Fruit fly (Drosophila melanogaster) whole organism, embryonic: ENCODE results near the gene hop.

Experiments
- CG10462 ChIP-seq: fragments of 200-800 bp; sonication (Bioruptor generic); optimal IDR thresholded peaks from 2 replicates; lab custom pipeline; 2016; ENCODE audit warnings: missing biosample characterization, missing genetic modification characterization
- CG10565 ChIP-seq: fragments of 200-800 bp; sonication (Bioruptor generic); optimal IDR thresholded peaks from 3 replicates; lab custom pipeline; 2016; ENCODE audit warnings: missing biosample characterization, mild to moderate bottlenecking, missing genetic modification characterization
- CG11696 ChIP-seq: fragments of 200-800 bp; sonication (Bioruptor generic); IDR thresholded peaks from 2 replicates; pipeline ENCODE4 v1.3.6; 2022; ENCODE audit warnings: missing biosample characterization, missing genetic modification characterization
- CG12744 ChIP-seq: fragments of 200-800 bp; sonication (Bioruptor generic); optimal IDR thresholded peaks from 2 replicates; lab custom pipeline; 2016; ENCODE audit warnings: missing biosample characterization, missing genetic modification characterization
- CG12942 ChIP-seq: fragments of 200-800 bp; sonication (Bioruptor generic); optimal IDR thresholded peaks from 3 replicates; lab custom pipeline; 2016; ENCODE audit warnings: missing biosample characterization, missing genetic modification characterization
- CG14667 ChIP-seq: fragments of 200-800 bp; sonication (Bioruptor generic); IDR thresholded peaks from 2 replicates; pipeline ENCODE4 v1.3.6; 2022; ENCODE audit warnings: missing biosample characterization, missing genetic modification characterization
- CG1603 ChIP-seq: fragments of 200-800 bp; sonication (Bioruptor generic); optimal IDR thresholded peaks from 2 replicates; lab custom pipeline; 2019; ENCODE audit warnings: missing biosample characterization, mild to moderate bottlenecking, missing genetic modification characterization, moderate library complexity
- CG17385 ChIP-seq: fragments of 200-800 bp; sonication (Bioruptor generic); optimal IDR thresholded peaks from 3 replicates; lab custom pipeline; 2018; ENCODE audit warnings: missing biosample characterization, mild to moderate bottlenecking, missing genetic modification characterization
- CG18262 ChIP-seq: fragments of 200-800 bp; optimal IDR thresholded peaks from 3 replicates; lab custom pipeline; 2019; ENCODE audit warnings: missing biosample characterization, mild to moderate bottlenecking, missing genetic modification characterization, moderate library complexity
- CG18619 ChIP-seq: fragments of 200-800 bp; sonication (Bioruptor generic); optimal IDR thresholded peaks from 3 replicates; lab custom pipeline; 2017; ENCODE audit warnings: missing biosample characterization, mild to moderate bottlenecking, missing genetic modification characterization
- CG30431 ChIP-seq: fragments of 200-800 bp; sonication (Bioruptor generic); optimal IDR thresholded peaks from 2 replicates; lab custom pipeline; 2017; ENCODE audit warnings: missing biosample characterization, missing genetic modification characterization
- CG32532 ChIP-seq: fragments of 200-800 bp; sonication (Bioruptor generic); IDR thresholded peaks from 2 replicates; pipeline ENCODE4 v1.3.6; 2022; ENCODE audit warnings: missing biosample characterization, missing genetic modification characterization
- CG34376 ChIP-seq: fragments of 200-800 bp; sonication (Bioruptor generic); optimal IDR thresholded peaks from 2 replicates; lab custom pipeline; 2018; ENCODE audit warnings: missing biosample characterization, mild to moderate bottlenecking, missing genetic modification characterization
- CG34422 ChIP-seq: fragments of 200-800 bp; sonication (Bioruptor generic); IDR thresholded peaks from 3 replicates; pipeline ENCODE4 v1.3.6; 2022; ENCODE audit warnings: missing biosample characterization, missing genetic modification characterization
- CG43689 ChIP-seq: fragments of 200-800 bp; sonication (Bioruptor generic); IDR thresholded peaks from 2 replicates; pipeline ENCODE4 v1.3.6; 2022; ENCODE audit warnings: missing biosample characterization, missing genetic modification characterization
- CG7786 ChIP-seq: fragments of 200-800 bp; sonication (Bioruptor generic); optimal IDR thresholded peaks from 2 replicates; lab custom pipeline; 2016; ENCODE audit warnings: missing biosample characterization, missing genetic modification characterization
- CG8281 ChIP-seq: fragments of 200-800 bp; sonication (Bioruptor generic); optimal IDR thresholded peaks from 2 replicates; lab custom pipeline; 2018; ENCODE audit warnings: missing biosample characterization, mild to moderate bottlenecking, missing genetic modification characterization, moderate library complexity
- CG8388 ChIP-seq: fragments of 200-800 bp; sonication (Bioruptor generic); optimal IDR thresholded peaks from 2 replicates; lab custom pipeline; 2019; ENCODE audit warnings: missing biosample characterization, mild to moderate bottlenecking, missing genetic modification characterization, moderate library complexity
- CG9609 ChIP-seq: fragments of 200-800 bp; sonication (Bioruptor generic); optimal IDR thresholded peaks from 3 replicates; lab custom pipeline; 2016; ENCODE audit warnings: missing biosample characterization, missing genetic modification characterization
- CoRest ChIP-seq: fragments of 200-800 bp; sonication (Bioruptor generic); optimal IDR thresholded peaks from 3 replicates; lab custom pipeline; 2018; ENCODE audit warnings: missing biosample characterization, mild to moderate bottlenecking, missing genetic modification characterization, moderate library complexity
- CrebB ChIP-seq: fragments of 200-800 bp; sonication (Bioruptor generic); optimal IDR thresholded peaks from 3 replicates; lab custom pipeline; 2018; ENCODE audit warnings: missing biosample characterization, mild to moderate bottlenecking, missing genetic modification characterization
- D19A ChIP-seq: fragments of 200-800 bp; optimal IDR thresholded peaks from 3 replicates; lab custom pipeline; 2019; ENCODE audit warnings: missing biosample characterization, mild to moderate bottlenecking, missing genetic modification characterization, moderate library complexity
- Dfd ChIP-seq, 2 experiments: fragments of >200 bp; optimal IDR thresholded peaks; 2 replicates each; lab custom pipeline; 2017; ENCODE audit warnings: missing biosample characterization in 2 of 2, missing genetic modification characterization in 2 of 2
- Dll ChIP-seq: fragments of 200-800 bp; sonication (Bioruptor generic); IDR thresholded peaks from 4 replicates; pipeline ENCODE4 v1.3.6; 2022; ENCODE audit warnings: missing biosample characterization, missing genetic modification characterization; ENCODE audit not compliant: partially characterized antibody
- H2.0 ChIP-seq: fragments of 200-800 bp; sonication (Bioruptor generic); IDR thresholded peaks from 2 replicates; pipeline ENCODE4 v1.3.6; 2022; ENCODE audit warnings: missing biosample characterization, missing genetic modification characterization
- HmgZ ChIP-seq: fragments of 200-800 bp; sonication (Bioruptor generic); optimal IDR thresholded peaks from 2 replicates; lab custom pipeline; 2018; ENCODE audit warnings: missing biosample characterization, mild to moderate bottlenecking, missing genetic modification characterization
- Kr ChIP-seq: fragments of 200-800 bp; sonication (Bioruptor generic); optimal IDR thresholded peaks from 2 replicates; lab custom pipeline; 2017; ENCODE audit warnings: missing biosample characterization, mild to moderate bottlenecking, missing genetic modification characterization
- Med ChIP-seq: fragments of 200-800 bp; sonication (Bioruptor generic); peaks from one replicate; lab custom pipeline; 2016; ENCODE audit warnings: missing biosample characterization, missing genetic modification characterization, mild to moderate bottlenecking, inconsistent platforms, moderate library complexity
- NK7.1 ChIP-seq: fragments of 200-800 bp; sonication (Bioruptor generic); optimal IDR thresholded peaks from 3 replicates; lab custom pipeline; 2016; ENCODE audit warnings: missing biosample characterization, missing genetic modification characterization
- Ravus ChIP-seq: fragments of 200-800 bp; sonication (Bioruptor generic); IDR thresholded peaks from 2 replicates; pipeline ENCODE4 v1.3.6; 2022; ENCODE audit warnings: missing biosample characterization, missing genetic modification characterization
- Sin3A ChIP-seq: fragments of >200 bp; optimal IDR thresholded peaks from 2 replicates; lab custom pipeline; 2018
- Sox100B ChIP-seq: fragments of 200-800 bp; sonication (Bioruptor generic); optimal IDR thresholded peaks from 3 replicates; lab custom pipeline; 2018; ENCODE audit warnings: missing biosample characterization, mild to moderate bottlenecking, missing genetic modification characterization
- TFAM ChIP-seq: fragments of 200-800 bp; sonication (Bioruptor generic); optimal IDR thresholded peaks from 2 replicates; lab custom pipeline; 2017; ENCODE audit warnings: missing biosample characterization, missing genetic modification characterization, inconsistent platforms
- Tbp ChIP-seq: fragments of >200 bp; optimal IDR thresholded peaks from 2 replicates; lab custom pipeline; 2018; ENCODE audit warnings: missing biosample characterization, missing genetic modification characterization
- Xbp1 ChIP-seq: fragments of 200-800 bp; sonication (Bioruptor generic); optimal IDR thresholded peaks from 3 replicates; lab custom pipeline; 2016; ENCODE audit warnings: missing biosample characterization, mild to moderate bottlenecking, missing genetic modification characterization
- bsh ChIP-seq, 2 experiments: fragments of 200-800 bp; sonication (Bioruptor generic); optimal IDR thresholded peaks; 2 replicates each; lab custom pipeline; 2017 to 2018; ENCODE audit warnings: mild to moderate bottlenecking in 2 of 2, missing biosample characterization in 2 of 2, missing genetic modification characterization in 2 of 2, moderate library complexity in 1 of 2
- cas ChIP-seq: fragments of 200-800 bp; sonication (Bioruptor generic); IDR thresholded peaks from 2 replicates; pipeline ENCODE4 v1.3.6; 2022; ENCODE audit warnings: missing biosample characterization, missing genetic modification characterization
- crol ChIP-seq: fragments of 200-800 bp; sonication (Bioruptor generic); IDR thresholded peaks from 2 replicates; pipeline ENCODE4 v1.3.6; 2022; ENCODE audit warnings: missing biosample characterization, missing genetic modification characterization
- disco-r ChIP-seq: fragments of 200-800 bp; sonication (Bioruptor generic); optimal IDR thresholded peaks from 2 replicates; lab custom pipeline; 2016; ENCODE audit warnings: missing biosample characterization, missing genetic modification characterization
- ems ChIP-seq: fragments of 200-800 bp; sonication (Bioruptor generic); optimal IDR thresholded peaks from 3 replicates; lab custom pipeline; 2016; ENCODE audit warnings: missing biosample characterization, missing genetic modification characterization
- gcm2 ChIP-seq: fragments of 200-800 bp; sonication (Bioruptor generic); optimal IDR thresholded peaks from 2 replicates; lab custom pipeline; 2016; ENCODE audit warnings: missing biosample characterization, missing genetic modification characterization
- grau ChIP-seq: fragments of 200-800 bp; optimal IDR thresholded peaks from 3 replicates; lab custom pipeline; 2019; ENCODE audit warnings: missing biosample characterization, mild to moderate bottlenecking, missing genetic modification characterization, moderate library complexity
- her ChIP-seq: fragments of 200-800 bp; sonication (Bioruptor generic); optimal IDR thresholded peaks from 2 replicates; lab custom pipeline; 2016; ENCODE audit warnings: missing biosample characterization, missing genetic modification characterization
- ind ChIP-seq: fragments of 200-800 bp; sonication (Bioruptor generic); optimal IDR thresholded peaks from 3 replicates; lab custom pipeline; 2016; ENCODE audit warnings: missing biosample characterization, missing genetic modification characterization
- insv ChIP-seq, 2 experiments: fragments of 200-800 bp; sonication (Bioruptor generic); optimal IDR thresholded peaks; 3 replicates each; lab custom pipeline; 2016 to 2018; ENCODE audit warnings: missing biosample characterization in 2 of 2, missing genetic modification characterization in 2 of 2
- lilli ChIP-seq: fragments of 200-800 bp; sonication (Bioruptor generic); optimal IDR thresholded peaks from 3 replicates; lab custom pipeline; 2016; ENCODE audit warnings: missing biosample characterization, missing genetic modification characterization
- nerfin-2 ChIP-seq: fragments of 200-800 bp; sonication (Bioruptor generic); IDR thresholded peaks from 2 replicates; pipeline ENCODE4 v1.3.6; 2022; ENCODE audit warnings: missing biosample characterization, missing genetic modification characterization; ENCODE audit not compliant: partially characterized antibody
- pb ChIP-seq: fragments of 200-800 bp; sonication (Bioruptor generic); optimal IDR thresholded peaks from 3 replicates; lab custom pipeline; 2016; ENCODE audit warnings: missing biosample characterization, missing genetic modification characterization
- psq ChIP-seq: fragments of 200-800 bp; sonication (Bioruptor generic); optimal IDR thresholded peaks from 2 replicates; lab custom pipeline; 2017; ENCODE audit warnings: missing biosample characterization, missing genetic modification characterization
- pzg ChIP-seq: fragments of 200-800 bp; sonication (Bioruptor generic); optimal IDR thresholded peaks from 3 replicates; lab custom pipeline; 2018; ENCODE audit warnings: missing biosample characterization, mild to moderate bottlenecking, missing genetic modification characterization, moderate library complexity
- ttk ChIP-seq: fragments of 200-800 bp; sonication (Bioruptor generic); IDR thresholded peaks from 2 replicates; pipeline ENCODE4 v2.1.2; 2022; ENCODE audit warnings: missing biosample characterization, missing genetic modification characterization

Gene hop

dm6 chrX:11356648-11357047 lies 11.2 kb downstream of the hop start:
- TF ChIP-seq Dfd (GFP tag; optimal IDR thresholded peaks at IDR 0.05; lab: Kevin White, UChicago) (peak in 1 of 2 experiments; percentile 56), Med (peak; percentile 8), CG1603 (no peak)

dm6 chrX:11355708-11356174 lies 12.2 kb downstream of the hop start, which contains the start of gene dsh:
dsh (plus strand) TSS chrX:11355881.
- no peak for TF ChIP-seq TFAM
- TF ChIP-seq psq = no peak
- no peak for TF ChIP-seq CG12744 (GFP tag; lab: Kevin White, UChicago)
- no peak for TF ChIP-seq CG18619 (GFP tag; lab: Kevin White, UChicago)
- TF ChIP-seq NK7.1 (GFP tag; lab: Kevin White, UChicago) = no peak
- TF ChIP-seq H2.0 = no peak
- TF ChIP-seq bsh (GFP tag; optimal IDR thresholded peaks at IDR 0.05; lab: Kevin White, UChicago) = peak in 1 of 2 experiments; percentile 1
- TF ChIP-seq disco-r = no peak
- no peak for TF ChIP-seq Tbp (GFP tag; lab: Kevin White, UChicago)
- TF ChIP-seq nerfin-2 (GFP tag; lab: Robert Waterston, UW) = no peak
- no peak for TF ChIP-seq CG9609 (GFP tag; lab: Kevin White, UChicago)
- TF ChIP-seq ttk (GFP tag; lab: Robert Waterston, UW) = no peak
- TF ChIP-seq crol (GFP tag; lab: Robert Waterston, UW) = no peak
- TF ChIP-seq D19A (tag; lab: Kevin White, UChicago) = no peak
- TF ChIP-seq Sin3A (lab: Kevin White, UChicago) = peak; percentile 48
- TF ChIP-seq CrebB (tag; lab: Kevin White, UChicago) = no peak
- TF ChIP-seq insv (GFP tag; optimal IDR thresholded peaks at IDR 0.05; lab: Kevin White, UChicago) = no peak
- no peak for TF ChIP-seq CG18262 (tag; lab: Kevin White, UChicago)
- no peak for TF ChIP-seq CG30431 (GFP tag; lab: Kevin White, UChicago)
- no peak for TF ChIP-seq CoRest
- no peak for TF ChIP-seq pb
- TF ChIP-seq her = no peak
- no peak for TF ChIP-seq CG8281 (tag; lab: Kevin White, UChicago)
- no peak for TF ChIP-seq Xbp1 (GFP tag; lab: Kevin White, UChicago)
- TF ChIP-seq Ravus (GFP tag; lab: Robert Waterston, UW) = no peak
- TF ChIP-seq CG10462 = no peak
- no peak for TF ChIP-seq CG11696
- TF ChIP-seq ems = no peak
- no peak for TF ChIP-seq HmgZ (tag; lab: Kevin White, UChicago)
- no peak for TF ChIP-seq CG34376 (GFP tag; lab: Kevin White, UChicago)
- no peak for TF ChIP-seq gcm2 (GFP tag; lab: Kevin White, UChicago)
- peak; percentile 21 for TF ChIP-seq lilli (GFP tag; lab: Kevin White, UChicago)
- TF ChIP-seq CG17385 = no peak
- TF ChIP-seq Sox100B (GFP tag; lab: Kevin White, UChicago) = no peak
- TF ChIP-seq CG12942 = no peak
- 0 out of 3 replicates have a peak, but pooled peaks have one; percentile 48 for TF ChIP-seq CG34422 (GFP tag; lab: Robert Waterston, UW)
- no peak for TF ChIP-seq Kr (GFP tag; lab: Kevin White, UChicago)
- no peak for TF ChIP-seq CG10565 (GFP tag; lab: Kevin White, UChicago)
- no peak for TF ChIP-seq ind
- TF ChIP-seq CG43689 (GFP tag; lab: Robert Waterston, UW) = no peak
- no peak for TF ChIP-seq cas (GFP tag; lab: Robert Waterston, UW)
- no peak for TF ChIP-seq CG14667 (GFP tag; lab: Robert Waterston, UW)
- no peak for TF ChIP-seq grau (tag; lab: Kevin White, UChicago)
- TF ChIP-seq CG32532 (GFP tag; lab: Robert Waterston, UW) = peak; percentile 37; the same call in 1 of the 2 replicates
- TF ChIP-seq Dll (GFP tag; lab: Robert Waterston, UW) = peak; percentile 75
- no peak for TF ChIP-seq CG7786 (GFP tag; lab: Kevin White, UChicago)
- peak; percentile 61 for TF ChIP-seq pzg (GFP tag; lab: Kevin White, UChicago)
- TF ChIP-seq CG8388 = no peak
